Comparison of ENCODE assay signal across 3 fruit fly cellular contexts in genomic region chr2L:18735553-18736167, dm6.
TF ChIP-seq lines count a peak whose summit lies in the region.

No protein-coding gene starts in this region.

- TF ChIP-seq CTCF in whole organism, embryonic (GFP tag; optimal IDR thresholded peaks at IDR 0.05; lab: Kevin White, UChicago) = no peak

TF ChIP-seq in whole organism, embryonic, 481 proteins besides CTCF, POLR2A, EP300 and RAD21 (continues in another document):
- TF ChIP-seq kni (GFP tag; optimal IDR thresholded peaks at IDR 0.05; lab: Kevin White, UChicago) = peak; percentile 42
- no peak for TF ChIP-seq Elba2 (GFP tag; optimal IDR thresholded peaks at IDR 0.05; lab: Kevin White, UChicago)
- peak; percentile 80 for TF ChIP-seq cg (GFP tag; optimal IDR thresholded peaks at IDR 0.05; lab: Kevin White, UChicago)
- no peak for TF ChIP-seq ato (GFP tag; IDR thresholded peaks at IDR 0.05; lab: Robert Waterston, UW; ENCODE audit: partially characterized antibody)
- TF ChIP-seq YL-1 (GFP tag; optimal IDR thresholded peaks at IDR 0.05; lab: Kevin White, UChicago) = no peak
- no peak for TF ChIP-seq D19B (GFP tag; optimal IDR thresholded peaks at IDR 0.05; lab: Kevin White, UChicago)
- TF ChIP-seq Sin3A (optimal IDR thresholded peaks at IDR 0.05; lab: Kevin White, UChicago) = no peak
- TF ChIP-seq TFAM (GFP tag; optimal IDR thresholded peaks at IDR 0.05; lab: Kevin White, UChicago) = no peak
- peak; percentile 14 for TF ChIP-seq Blimp-1 (GFP tag; optimal IDR thresholded peaks at IDR 0.05; lab: Kevin White, UChicago)
- peak; percentile 71 for TF ChIP-seq crol (GFP tag; IDR thresholded peaks at IDR 0.05; lab: Robert Waterston, UW)
- TF ChIP-seq danr (GFP tag; IDR thresholded peaks at IDR 0.05; lab: Robert Waterston, UW) = no peak
- no peak for TF ChIP-seq NK7.1 (GFP tag; optimal IDR thresholded peaks at IDR 0.05; lab: Kevin White, UChicago)
- no peak for TF ChIP-seq CG33213 (GFP tag; optimal IDR thresholded peaks at IDR 0.05; lab: Kevin White, UChicago)
- TF ChIP-seq CG6765 (GFP tag; optimal IDR thresholded peaks at IDR 0.05; lab: Kevin White, UChicago) = no peak
- peak; percentile 3 for TF ChIP-seq cad (GFP tag; optimal IDR thresholded peaks at IDR 0.05; lab: Kevin White, UChicago)
- 0 out of 3 replicates have a peak, but pooled peaks have one; percentile 8 for TF ChIP-seq H15 (GFP tag; IDR thresholded peaks at IDR 0.05; lab: Robert Waterston, UW)
- peak in 1 of 2 experiments; percentile 22 for TF ChIP-seq Dfd (GFP tag; optimal IDR thresholded peaks at IDR 0.05; lab: Kevin White, UChicago)
- TF ChIP-seq CG12391 (tag; optimal IDR thresholded peaks at IDR 0.05; lab: Kevin White, UChicago) = no peak
- TF ChIP-seq hb (GFP tag; IDR thresholded peaks at IDR 0.05; lab: Robert Waterston, UW; ENCODE audit: partially characterized antibody) = no peak
- TF ChIP-seq chinmo (GFP tag; IDR thresholded peaks at IDR 0.05; lab: Robert Waterston, UW; ENCODE audit: partially characterized antibody) = 0 out of 4 replicates have a peak, but pooled peaks have one; percentile 43
- no peak; the same call in 1 of the 2 replicates for TF ChIP-seq CG10959 (GFP tag; IDR thresholded peaks at IDR 0.05; lab: Robert Waterston, UW)
- TF ChIP-seq Med (GFP tag; lab: Kevin White, UChicago) = peak; percentile 33
- TF ChIP-seq yki (optimal IDR thresholded peaks at IDR 0.05; lab: Kevin White, UChicago) = no peak
- TF ChIP-seq CG9215 (GFP tag; IDR thresholded peaks at IDR 0.05; lab: Robert Waterston, UW) = no peak
- 0 out of 2 replicates have a peak, but pooled peaks have one; percentile 22 for TF ChIP-seq Awh (GFP tag; IDR thresholded peaks at IDR 0.05; lab: Robert Waterston, UW)
- TF ChIP-seq Nf-YB (GFP tag; optimal IDR thresholded peaks at IDR 0.05; lab: Kevin White, UChicago) = peak; percentile 97
- peak; percentile 97 for TF ChIP-seq Nf-YC (tag; optimal IDR thresholded peaks at IDR 0.05; lab: Kevin White, UChicago)
- TF ChIP-seq CG6175 (GFP tag; IDR thresholded peaks at IDR 0.05; lab: Robert Waterston, UW) = peak; percentile 69; the same call in 1 of the 3 replicates
- no peak for TF ChIP-seq CG15269 (tag; optimal IDR thresholded peaks at IDR 0.05; lab: Kevin White, UChicago)

TF ChIP-seq in whole organism, prepupa, 60 proteins besides CTCF, POLR2A, EP300 and RAD21:
- TF ChIP-seq lz (GFP tag; optimal IDR thresholded peaks at IDR 0.05; lab: Kevin White, UChicago) (no peak), Hr38 (GFP tag; optimal IDR thresholded peaks at IDR 0.05; lab: Kevin White, UChicago) (no peak), Met (GFP tag; optimal IDR thresholded peaks at IDR 0.05; lab: Kevin White, UChicago) (no peak), topi (GFP tag; optimal IDR thresholded peaks at IDR 0.05; lab: Kevin White, UChicago) (no peak), ss (GFP tag; optimal IDR thresholded peaks at IDR 0.05; lab: Kevin White, UChicago) (no peak), CG3919 (GFP tag; optimal IDR thresholded peaks at IDR 0.05; lab: Kevin White, UChicago) (no peak), fkh (GFP tag; optimal IDR thresholded peaks at IDR 0.05; lab: Kevin White, UChicago) (peak; percentile 52), CG34406 (GFP tag; optimal IDR thresholded peaks at IDR 0.05; lab: Kevin White, UChicago) (no peak), CG7368 (GFP tag; optimal IDR thresholded peaks at IDR 0.05; lab: Kevin White, UChicago) (no peak), svp (GFP tag; lab: Kevin White, UChicago) (peak; percentile 11), CG8319 (GFP tag; optimal IDR thresholded peaks at IDR 0.05; lab: Kevin White, UChicago) (no peak), eg (GFP tag; IDR thresholded peaks at IDR 0.05; lab: Robert Waterston, UW) (peak; percentile 48; the same call in 1 of the 3 replicates)
TF ChIP-seq in whole organism, prepupa: peak in this region for 3.

TF ChIP-seq in whole organism, pupa, 21 proteins besides CTCF, POLR2A, EP300 and RAD21:
- TF ChIP-seq D1 (tag; optimal IDR thresholded peaks at IDR 0.05; lab: Kevin White, UChicago) (no peak), CG13204 (GFP tag; optimal IDR thresholded peaks at IDR 0.05; lab: Kevin White, UChicago) (peak; percentile 45), CG12605 (GFP tag; IDR thresholded peaks at IDR 0.05; lab: Robert Waterston, UW) (peak; percentile 10; the same call in 1 of the 2 replicates), rn (GFP tag; IDR thresholded peaks at IDR 0.05; lab: Robert Waterston, UW) (no peak), Pif1A (GFP tag; optimal IDR thresholded peaks at IDR 0.05; lab: Kevin White, UChicago) (no peak), CG10348 (GFP tag; IDR thresholded peaks at IDR 0.05; lab: Robert Waterston, UW) (0 out of 2 replicates have a peak, but pooled peaks have one; percentile 35), Pif1B (GFP tag; optimal IDR thresholded peaks at IDR 0.05; lab: Kevin White, UChicago) (no peak), CG8159 (tag; optimal IDR thresholded peaks at IDR 0.05; lab: Kevin White, UChicago) (no peak), EcR (GFP tag; optimal IDR thresholded peaks at IDR 0.05; lab: Kevin White, UChicago) (no peak), fd96Ca (GFP tag; IDR thresholded peaks at IDR 0.05; lab: Robert Waterston, UW) (0 out of 3 replicates have a peak, but pooled peaks have one; percentile 33), CG17806 (tag; optimal IDR thresholded peaks at IDR 0.05; lab: Kevin White, UChicago) (no peak), CG32121 (GFP tag; IDR thresholded peaks at IDR 0.05; lab: Robert Waterston, UW) (peak; percentile 7; the same call in 1 of the 2 replicates), CG4496 (GFP tag; IDR thresholded peaks at IDR 0.05; lab: Robert Waterston, UW) (0 out of 3 replicates have a peak, but pooled peaks have one; percentile 32), CG34367 (tag; optimal IDR thresholded peaks at IDR 0.05; lab: Kevin White, UChicago) (no peak), CG15710 (tag; optimal IDR thresholded peaks at IDR 0.05; lab: Kevin White, UChicago) (no peak), Ets98B (GFP tag; IDR thresholded peaks at IDR 0.05; lab: Robert Waterston, UW) (no peak; the same call in 1 of the 2 replicates), CG8301 (tag; optimal IDR thresholded peaks at IDR 0.05; lab: Kevin White, UChicago) (no peak), Snoo (tag; optimal IDR thresholded peaks at IDR 0.05; lab: Kevin White, UChicago) (no peak), CG9948 (tag; optimal IDR thresholded peaks at IDR 0.05; lab: Kevin White, UChicago) (no peak), CG14655 (GFP tag; optimal IDR thresholded peaks at IDR 0.05; lab: Kevin White, UChicago) (no peak)

Comparison
In these comparisons a context has a peak if more than half of its experiments do, and no peak if none do; other contexts are left out.
1. Of the 7 proteins assayed by ChIP-seq in both whole organism, embryonic and whole organism, prepupa: peak only in whole organism, embryonic: Blimp-1; only in whole organism, prepupa: none; in both: none; in neither: 6.